Worm (Caenorhabditis elegans) whole organism, L2 larva: ENCODE results near the gene ZK353.2.
A peak's percentile ranks its signal among the peaks of the same experiment; 100 is the strongest.

Experiments
- C34F6.9 ChIP-seq: fragments of 150-350 bp; optimal IDR thresholded peaks from 2 replicates; lab custom pipeline; 2014; ENCODE audit warnings: missing biosample characterization, missing genetic modification characterization
- F13H6.1 ChIP-seq: sonication (generic microtip); optimal IDR thresholded peaks from 2 replicates; lab custom pipeline; 2016; ENCODE audit warnings: missing genetic modification characterization, missing compliant biosample characterization
- Y55F3AM.14 ChIP-seq: fragments of 200-800 bp; sonication (Bioruptor generic); optimal IDR thresholded peaks from 2 replicates; lab custom pipeline; 2018; ENCODE audit warnings: mild to moderate bottlenecking, missing genetic modification characterization, missing compliant biosample characterization
- ZK546.5 ChIP-seq: sonication (generic microtip); optimal IDR thresholded peaks from 2 replicates; lab custom pipeline; 2017; ENCODE audit warnings: missing biosample characterization, missing genetic modification characterization
- alr-1 ChIP-seq: fragments of 150-350 bp; optimal IDR thresholded peaks from 2 replicates; lab custom pipeline; 2014; ENCODE audit warnings: missing biosample characterization, missing genetic modification characterization
- ceh-16 ChIP-seq: fragments of 150-350 bp; optimal IDR thresholded peaks from 2 replicates; lab custom pipeline; 2014; ENCODE audit warnings: missing biosample characterization, missing genetic modification characterization
- ceh-82 ChIP-seq: fragments of 150-350 bp; optimal IDR thresholded peaks from 2 replicates; lab custom pipeline; 2014; ENCODE audit warnings: missing biosample characterization, missing genetic modification characterization
- crh-2 ChIP-seq: sonication (generic microtip); optimal IDR thresholded peaks from 2 replicates; lab custom pipeline; 2017; ENCODE audit warnings: missing biosample characterization, missing genetic modification characterization
- dmd-4 ChIP-seq: sonication (generic microtip); optimal IDR thresholded peaks from 2 replicates; lab custom pipeline; 2017; ENCODE audit warnings: missing biosample characterization, missing genetic modification characterization
- egl-27 ChIP-seq: sonication (generic microtip); optimal IDR thresholded peaks from 3 replicates; lab custom pipeline; 2017; ENCODE audit warnings: missing biosample characterization, missing genetic modification reagents, missing genetic modification characterization
- elt-1 ChIP-seq: fragments of 150-350 bp; optimal IDR thresholded peaks from 2 replicates; lab custom pipeline; 2014; ENCODE audit warnings: missing biosample characterization, missing genetic modification characterization
- fos-1 ChIP-seq: fragments of 150-350 bp; optimal IDR thresholded peaks from 2 replicates; lab custom pipeline; 2014; ENCODE audit warnings: missing biosample characterization, missing genetic modification characterization
- gmeb-1 ChIP-seq: fragments of 150-350 bp; optimal IDR thresholded peaks from 2 replicates; lab custom pipeline; 2014; ENCODE audit warnings: missing biosample characterization, missing genetic modification characterization
- lin-11 ChIP-seq: fragments of 150-350 bp; sonication (generic microtip); optimal IDR thresholded peaks from 2 replicates; lab custom pipeline; 2014; ENCODE audit warnings: missing biosample characterization, missing genetic modification characterization, inconsistent platforms, mixed read lengths
- lin-39 ChIP-seq: fragments of 150-350 bp; optimal IDR thresholded peaks from 2 replicates; lab custom pipeline; 2014; ENCODE audit warnings: missing biosample characterization, missing genetic modification reagents, missing genetic modification characterization
- lsy-2 ChIP-seq, 2 experiments: fragments of 150-350 bp in 1 of 2; sonication (generic microtip) in 1 of 2; optimal IDR thresholded peaks; 2 replicates each; lab custom pipeline; 2014 to 2017; ENCODE audit warnings: missing biosample characterization in 2 of 2, missing genetic modification characterization in 2 of 2
- mbf-1 ChIP-seq: sonication (generic microtip); optimal IDR thresholded peaks from 2 replicates; lab custom pipeline; 2017; ENCODE audit warnings: missing biosample characterization, missing genetic modification characterization
- mdl-1 ChIP-seq, 2 experiments: fragments of 150-350 bp in 1 of 2; sonication (generic microtip) in 1 of 2; optimal IDR thresholded peaks; 2 replicates each; lab custom pipeline; 2017; ENCODE audit warnings: missing biosample characterization in 2 of 2, missing genetic modification characterization in 2 of 2
- nhr-12 ChIP-seq: fragments of 150-350 bp; optimal IDR thresholded peaks from 2 replicates; lab custom pipeline; 2014; ENCODE audit warnings: missing biosample characterization, missing genetic modification characterization
- nhr-129 ChIP-seq: fragments of 150-350 bp; optimal IDR thresholded peaks from 2 replicates; lab custom pipeline; 2014; ENCODE audit warnings: missing biosample characterization, missing genetic modification characterization
- nhr-21 ChIP-seq: fragments of 150-350 bp; optimal IDR thresholded peaks from 2 replicates; lab custom pipeline; 2014; ENCODE audit warnings: missing biosample characterization, missing genetic modification characterization
- nhr-237 ChIP-seq: fragments of 150-350 bp; optimal IDR thresholded peaks from 2 replicates; lab custom pipeline; 2014; ENCODE audit warnings: missing biosample characterization, missing genetic modification characterization
- nhr-25 ChIP-seq: fragments of 150-350 bp; sonication (generic microtip); optimal IDR thresholded peaks from 3 replicates; lab custom pipeline; 2014; ENCODE audit warnings: missing biosample characterization, missing genetic modification characterization
- nhr-6 ChIP-seq: fragments of 150-350 bp; optimal IDR thresholded peaks from 2 replicates; lab custom pipeline; 2014; ENCODE audit warnings: missing biosample characterization, missing genetic modification characterization
- nhr-77 ChIP-seq: fragments of 150-350 bp; optimal IDR thresholded peaks from 2 replicates; lab custom pipeline; 2014; ENCODE audit warnings: missing biosample characterization, missing genetic modification characterization
- peb-1 ChIP-seq: fragments of 150-350 bp; optimal IDR thresholded peaks from 2 replicates; lab custom pipeline; 2014; ENCODE audit warnings: missing biosample characterization, missing genetic modification characterization
- sem-4 ChIP-seq: fragments of 150-350 bp; optimal IDR thresholded peaks from 2 replicates; lab custom pipeline; 2014; ENCODE audit warnings: missing biosample characterization, missing genetic modification reagents, missing genetic modification characterization
- skn-1 ChIP-seq: sonication (generic microtip); optimal IDR thresholded peaks from 2 replicates; lab custom pipeline; 2017; ENCODE audit warnings: missing biosample characterization, missing genetic modification characterization
- sma-3 ChIP-seq: sonication (generic microtip); optimal IDR thresholded peaks from 2 replicates; lab custom pipeline; 2016; ENCODE audit warnings: missing genetic modification reagents, missing genetic modification characterization, missing compliant biosample characterization
- sma-9 ChIP-seq, 2 experiments: fragments of 150-350 bp in 1 of 2; sonication (generic microtip) in 1 of 2; optimal IDR thresholded peaks; 2 replicates each; lab custom pipeline; 2014 to 2016; ENCODE audit warnings: missing genetic modification characterization in 2 of 2, mild to moderate bottlenecking in 1 of 2, missing biosample characterization in 1 of 2, missing compliant biosample characterization in 1 of 2, missing genetic modification reagents in 1 of 2, moderate library complexity in 1 of 2
- snpc-4 ChIP-seq: fragments of 150-350 bp; optimal IDR thresholded peaks from 2 replicates; lab custom pipeline; 2014; ENCODE audit warnings: missing biosample characterization, missing genetic modification characterization
- unc-55 ChIP-seq: fragments of 150-350 bp; sonication (generic microtip); optimal IDR thresholded peaks from 3 replicates; lab custom pipeline; 2014; ENCODE audit warnings: missing biosample characterization, missing genetic modification reagents, missing genetic modification characterization
- unc-62 ChIP-seq: fragments of 150-350 bp; optimal IDR thresholded peaks from 2 replicates; lab custom pipeline; 2014; ENCODE audit warnings: missing biosample characterization, missing genetic modification reagents, missing genetic modification characterization
- zag-1 ChIP-seq: fragments of 150-350 bp; optimal IDR thresholded peaks from 2 replicates; lab custom pipeline; 2014; ENCODE audit warnings: missing biosample characterization, missing genetic modification characterization
- ztf-1 ChIP-seq: fragments of 200-800 bp; sonication (Bioruptor generic); conservative IDR thresholded peaks from 2 replicates; pipeline ENCODE4 v1.3.6; 2022; ENCODE audit warnings: missing genetic modification characterization, missing compliant biosample characterization
- ztf-4 ChIP-seq: fragments of 150-350 bp; optimal IDR thresholded peaks from 2 replicates; lab custom pipeline; 2014; ENCODE audit warnings: missing biosample characterization, missing genetic modification characterization

ZK353.2 gene

DNA sequence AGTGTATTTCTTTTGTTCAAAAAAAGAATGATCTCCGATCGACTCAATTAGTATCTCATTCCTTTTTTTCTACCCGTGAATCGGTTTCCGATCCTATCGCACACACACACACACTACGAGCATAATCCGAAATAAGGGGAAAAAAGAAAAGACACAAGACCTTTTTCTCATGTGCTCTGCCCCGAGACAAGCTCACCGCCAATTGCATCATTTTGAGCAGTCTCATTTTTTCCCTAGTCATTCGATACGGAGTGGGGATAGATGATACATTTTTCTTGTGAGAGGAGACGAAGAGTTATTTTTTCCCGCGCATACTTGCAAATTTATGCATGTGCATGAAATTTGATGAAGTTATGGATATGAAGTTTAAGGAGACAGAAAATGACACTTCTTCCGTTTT is 6.2 kb upstream of the ZK353.2 start (continued):
- peak; percentile 11 for TF ChIP-seq lin-11 (tag; lab: Kevin White, UChicago)
- no peak for TF ChIP-seq nhr-6 (tag; lab: Kevin White, UChicago)
- no peak for TF ChIP-seq nhr-25 (tag; lab: Kevin White, UChicago)
- TF ChIP-seq, all 48 proteins: peak for 10

DNA sequence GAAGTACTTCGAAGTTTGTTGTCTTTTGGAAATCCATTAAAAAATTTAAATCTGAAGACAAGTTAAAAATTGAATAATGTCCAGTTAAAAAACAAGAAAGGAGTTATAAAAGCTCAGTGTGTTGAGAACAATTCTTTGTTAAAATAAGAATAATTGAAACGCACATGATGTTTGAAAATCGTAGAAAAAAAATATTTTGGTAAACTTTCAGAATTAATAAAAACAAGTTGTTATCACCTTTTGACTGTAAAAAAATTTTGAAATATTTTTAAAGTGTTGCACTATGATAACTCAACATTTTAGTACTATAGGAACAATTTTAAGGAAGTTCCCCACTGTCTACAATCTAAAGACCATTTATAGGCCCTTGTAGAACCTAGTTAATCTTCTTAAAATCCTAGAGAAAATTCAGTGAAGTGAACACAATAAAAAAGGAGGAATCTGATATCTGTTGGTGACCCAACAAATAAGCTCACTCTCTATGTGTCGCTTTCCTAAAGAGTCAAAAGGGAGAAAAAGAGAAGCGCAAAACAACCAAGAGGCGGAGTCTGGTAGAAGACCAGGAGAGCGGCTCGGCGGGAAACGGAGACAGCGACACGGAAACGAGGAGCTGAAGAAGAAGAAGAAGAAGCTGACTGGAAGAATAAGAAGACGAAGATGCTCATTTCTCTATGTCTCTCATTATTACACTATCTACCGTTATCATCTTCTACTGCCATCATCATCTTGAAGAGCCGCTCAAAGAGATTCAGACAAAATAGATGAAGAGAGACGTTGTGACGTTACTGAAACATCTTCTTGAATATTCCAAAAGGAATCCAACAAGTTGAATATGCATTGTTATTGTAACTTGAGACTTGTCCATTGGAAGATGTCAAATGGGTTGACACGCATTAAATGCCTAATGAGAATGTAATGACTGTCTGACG is 3.9 kb upstream of the ZK353.2 start, which contains the start of gene ZK353.10:
ZK353.10 (minus strand) TSS at position 51 of the 929 bp plus-strand sequence.
- TF ChIP-seq snpc-4 (tag; lab: Kevin White, UChicago) (no peak), C34F6.9 (tag; lab: Kevin White, UChicago) (peak; percentile 20), unc-55 (GFP tag; lab: Kevin White, UChicago) (peak; percentile 73), lsy-2 (tag; optimal IDR thresholded peaks at IDR 0.05; lab: Kevin White, UChicago) (peak in 1 of 2 experiments; percentile 45)
- TF ChIP-seq, all 48 proteins: peak for 3

DNA sequence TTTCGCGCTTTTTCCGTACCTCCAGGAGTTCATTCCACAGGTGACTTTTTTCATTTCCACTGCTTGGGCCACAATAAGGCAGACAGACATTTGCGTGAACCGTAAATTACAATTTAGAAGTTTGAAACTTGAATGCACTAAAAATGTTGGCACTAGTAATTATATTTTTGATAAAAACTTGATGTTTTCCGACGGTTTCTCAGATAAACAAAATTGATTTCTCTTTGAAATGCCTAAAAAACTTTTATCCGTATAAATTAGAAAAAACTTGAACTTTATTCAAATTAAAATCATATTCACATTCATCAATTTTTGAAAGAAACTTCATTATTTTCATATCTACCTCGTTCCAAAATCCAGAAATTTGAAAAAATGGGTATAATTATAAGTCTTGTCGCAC is 2.8 kb upstream of the ZK353.2 start, which contains the start of gene ZK353.3:
ZK353.3 (plus strand) TSS at position 301 of the 400 bp plus-strand sequence.
- TF ChIP-seq sma-9 (GFP tag; optimal IDR thresholded peaks at IDR 0.05; lab: Kevin White, UChicago) (no peak), sma-9 (tag; optimal IDR thresholded peaks at IDR 0.05; lab: Kevin White, UChicago) (no peak), nhr-77 (tag; lab: Kevin White, UChicago) (no peak), zag-1 (tag; lab: Kevin White, UChicago) (no peak), unc-55 (GFP tag; lab: Kevin White, UChicago) (no peak), nhr-6 (tag; lab: Kevin White, UChicago) (no peak), fos-1 (tag; lab: Kevin White, UChicago) (no peak), C34F6.9 (tag; lab: Kevin White, UChicago) (no peak)
- TF ChIP-seq, all 48 proteins: peak for 0

DNA sequence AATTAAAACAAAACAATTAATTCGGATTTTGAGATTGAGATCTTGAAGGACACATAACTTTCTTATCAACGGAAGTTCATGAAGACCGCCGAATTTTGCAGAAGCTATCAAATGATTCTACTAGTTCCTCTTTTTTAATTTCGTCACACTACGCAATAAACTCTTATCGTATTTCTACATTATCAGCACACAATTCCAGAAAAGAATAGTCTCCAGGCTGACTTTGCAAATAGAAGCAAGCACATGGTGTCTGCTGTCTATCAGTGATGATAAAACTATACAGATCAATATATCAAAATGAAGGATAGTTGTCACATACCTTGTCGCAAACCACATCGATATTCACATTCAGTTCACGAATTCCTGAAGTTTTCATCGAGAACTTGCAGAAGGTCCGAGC is 2.0 kb downstream of the ZK353.2 start:
- TF ChIP-seq ceh-82 (tag; lab: Kevin White, UChicago) (no peak), sma-3 (no peak), F13H6.1 (tag; lab: Kevin White, UChicago) (peak; percentile 28), nhr-21 (tag; lab: Kevin White, UChicago) (no peak), unc-55 (GFP tag; lab: Kevin White, UChicago) (no peak), mdl-1 (tag; optimal IDR thresholded peaks at IDR 0.05; lab: Kevin White, UChicago) (peak in 1 of 2 experiments; percentile 1), ztf-4 (no peak), lin-11 (tag; lab: Kevin White, UChicago) (no peak), sem-4 (tag; lab: Kevin White, UChicago) (no peak), dmd-4 (tag; lab: Kevin White, UChicago) (no peak), nhr-237 (tag; lab: Kevin White, UChicago) (no peak), lsy-2 (tag; optimal IDR thresholded peaks at IDR 0.05; lab: Kevin White, UChicago) (no peak), egl-27 (tag; lab: Kevin White, UChicago) (no peak), gmeb-1 (tag; lab: Kevin White, UChicago) (peak; percentile 43), fos-1 (tag; lab: Kevin White, UChicago) (peak; percentile 90), mbf-1 (tag; lab: Kevin White, UChicago) (no peak), ztf-1 (GFP tag; lab: Robert Waterston, UW) (no peak), alr-1 (no peak), unc-62 (GFP tag; lab: Kevin White, UChicago) (no peak), lin-39 (tag; lab: Kevin White, UChicago) (no peak), elt-1 (no peak), nhr-6 (tag; lab: Kevin White, UChicago) (no peak), skn-1 (tag; lab: Kevin White, UChicago) (peak; percentile 62), sma-9 (GFP tag; optimal IDR thresholded peaks at IDR 0.05; lab: Kevin White, UChicago) (peak; percentile 94), sma-9 (tag; optimal IDR thresholded peaks at IDR 0.05; lab: Kevin White, UChicago) (no peak), nhr-12 (tag; lab: Kevin White, UChicago) (no peak), Y55F3AM.14 (GFP tag; lab: Kevin White, UChicago) (no peak), nhr-25 (tag; lab: Kevin White, UChicago) (no peak), ZK546.5 (tag; lab: Kevin White, UChicago) (no peak), nhr-129 (tag; lab: Kevin White, UChicago) (peak; percentile 87), zag-1 (tag; lab: Kevin White, UChicago) (no peak), ceh-16 (tag; lab: Kevin White, UChicago) (no peak), crh-2 (peak; percentile 60), peb-1 (no peak)
